Fruit fly (Drosophila melanogaster) whole organism, embryonic: ENCODE measurements around the gene CG12680.

Experiments
- Ada2b ChIP-seq: fragments of 200-800 bp; sonication (Bioruptor generic); IDR thresholded peaks from 2 replicates; pipeline ENCODE4 v1.3.6; 2022; ENCODE audit warnings: missing biosample characterization, missing genetic modification characterization
- Awh ChIP-seq: fragments of 200-800 bp; sonication (Bioruptor generic); IDR thresholded peaks from 2 replicates; pipeline ENCODE4, ENCODE4 v1.3.6; 2022; ENCODE audit warnings: missing biosample characterization, missing genetic modification characterization
- CG10147 ChIP-seq: fragments of 200-800 bp; sonication (Bioruptor generic); optimal IDR thresholded peaks from 2 replicates; lab custom pipeline; 2019; ENCODE audit warnings: missing biosample characterization, mild to moderate bottlenecking, missing genetic modification characterization, moderate library complexity
- CG10543 ChIP-seq: fragments of 200-800 bp; sonication (Bioruptor generic); optimal IDR thresholded peaks from 3 replicates; lab custom pipeline; 2017; ENCODE audit warnings: missing biosample characterization, mild to moderate bottlenecking, missing genetic modification characterization, moderate library complexity
- CG10959 ChIP-seq: fragments of 200-800 bp; sonication (Bioruptor generic); IDR thresholded peaks from 2 replicates; pipeline ENCODE4 v1.3.6; 2022; ENCODE audit warnings: missing biosample characterization, missing genetic modification characterization
- CG11247 ChIP-seq: fragments of 200-800 bp; sonication (Bioruptor generic); IDR thresholded peaks from 2 replicates; pipeline ENCODE4 v1.3.6; 2022; ENCODE audit warnings: missing biosample characterization, missing genetic modification characterization
- CG12236 ChIP-seq: fragments of 200-800 bp; sonication (Bioruptor generic); optimal IDR thresholded peaks from 2 replicates; lab custom pipeline; 2016; ENCODE audit warnings: missing biosample characterization, missing genetic modification characterization
- CG15011 ChIP-seq: fragments of 200-800 bp; sonication (Bioruptor generic); optimal IDR thresholded peaks from 3 replicates; lab custom pipeline; 2018; ENCODE audit warnings: missing biosample characterization, mild to moderate bottlenecking, missing genetic modification characterization
- CG1832 ChIP-seq: fragments of 200-800 bp; sonication (Bioruptor generic); optimal IDR thresholded peaks from 2 replicates; lab custom pipeline; 2017; ENCODE audit warnings: missing biosample characterization, mild to moderate bottlenecking, missing genetic modification characterization, inconsistent platforms
- CG2199 ChIP-seq: fragments of 200-800 bp; sonication (Bioruptor generic); IDR thresholded peaks from 3 replicates; pipeline ENCODE4 v1.3.6; 2022; ENCODE audit warnings: missing biosample characterization, missing genetic modification characterization
- CG3163 ChIP-seq: fragments of 200-800 bp; sonication (Bioruptor generic); optimal IDR thresholded peaks from 3 replicates; lab custom pipeline; 2016; ENCODE audit warnings: missing biosample characterization, missing genetic modification characterization
- CG34422 ChIP-seq: fragments of 200-800 bp; sonication (Bioruptor generic); IDR thresholded peaks from 3 replicates; pipeline ENCODE4 v1.3.6; 2022; ENCODE audit warnings: missing biosample characterization, missing genetic modification characterization
- CG42726 ChIP-seq: fragments of 200-800 bp; sonication (Bioruptor generic); IDR thresholded peaks from 2 replicates; pipeline ENCODE4 v1.3.6; 2022; ENCODE audit warnings: missing biosample characterization, missing genetic modification characterization; ENCODE audit not compliant: partially characterized antibody
- CG4617 ChIP-seq: fragments of 200-800 bp; sonication (Bioruptor generic); optimal IDR thresholded peaks from 3 replicates; lab custom pipeline; 2016; ENCODE audit warnings: missing biosample characterization, missing genetic modification characterization, borderline replicate concordance
- CG5245 ChIP-seq: fragments of 200-800 bp; sonication (Bioruptor generic); optimal IDR thresholded peaks from 3 replicates; lab custom pipeline; 2016; ENCODE audit warnings: missing biosample characterization, missing genetic modification characterization
- CG6254 ChIP-seq: fragments of 200-800 bp; sonication (Bioruptor generic); optimal IDR thresholded peaks from 3 replicates; lab custom pipeline; 2017; ENCODE audit warnings: mild to moderate bottlenecking, missing biosample characterization, missing genetic modification reagents, missing genetic modification characterization
- CG7987 ChIP-seq: fragments of 200-800 bp; sonication (Bioruptor generic); optimal IDR thresholded peaks from 2 replicates; lab custom pipeline; 2018; ENCODE audit warnings: missing biosample characterization, mild to moderate bottlenecking, missing genetic modification characterization, moderate library complexity
- CG8765 ChIP-seq: fragments of 200-800 bp; sonication (Bioruptor generic); IDR thresholded peaks from 2 replicates; pipeline ENCODE4 v1.3.6; 2022; ENCODE audit warnings: missing biosample characterization, missing genetic modification characterization
- CTCF ChIP-seq: fragments of 200-800 bp; sonication (Bioruptor generic); optimal IDR thresholded peaks from 2 replicates; lab custom pipeline; 2017; ENCODE audit warnings: missing biosample characterization, mild to moderate bottlenecking, missing genetic modification characterization, moderate library complexity
- Dad ChIP-seq: fragments of 200-800 bp; sonication (Bioruptor generic); optimal IDR thresholded peaks from 3 replicates; lab custom pipeline; 2016; ENCODE audit warnings: missing biosample characterization, missing genetic modification characterization
- Dip2 ChIP-seq: fragments of 200-800 bp; sonication (Bioruptor generic); IDR thresholded peaks from 2 replicates; pipeline ENCODE4 v1.3.6; 2022; ENCODE audit warnings: missing biosample characterization, missing genetic modification characterization
- H15 ChIP-seq: fragments of 200-800 bp; sonication (Bioruptor generic); IDR thresholded peaks from 3 replicates; pipeline ENCODE4 v1.3.6; 2022; ENCODE audit warnings: missing biosample characterization, missing genetic modification characterization
- HLH4C ChIP-seq: fragments of 200-800 bp; sonication (Bioruptor generic); IDR thresholded peaks from 3 replicates; pipeline ENCODE4 v1.3.6; 2022; ENCODE audit warnings: missing biosample characterization, missing genetic modification characterization; ENCODE audit not compliant: partially characterized antibody
- NC2β ChIP-seq: fragments of 200-800 bp; sonication (Bioruptor generic); optimal IDR thresholded peaks from 2 replicates; lab custom pipeline; 2016; ENCODE audit warnings: missing biosample characterization, missing genetic modification characterization
- Neu2 ChIP-seq: fragments of 200-800 bp; sonication (Bioruptor generic); optimal IDR thresholded peaks from 3 replicates; lab custom pipeline; 2016; ENCODE audit warnings: missing biosample characterization, missing genetic modification characterization, borderline replicate concordance
- Rx ChIP-seq: fragments of 200-800 bp; sonication (Bioruptor generic); IDR thresholded peaks from 2 replicates; pipeline ENCODE4 v1.3.6; 2022; ENCODE audit warnings: missing biosample characterization, missing genetic modification characterization
- Spps ChIP-seq: fragments of 200-800 bp; sonication (Bioruptor generic); optimal IDR thresholded peaks from 2 replicates; lab custom pipeline; 2018; ENCODE audit warnings: missing biosample characterization, mild to moderate bottlenecking, missing genetic modification characterization
- Sry-δ ChIP-seq: fragments of 200-800 bp; sonication (Bioruptor generic); optimal IDR thresholded peaks from 2 replicates; lab custom pipeline; 2016; ENCODE audit warnings: missing biosample characterization, missing genetic modification characterization
- Tbp ChIP-seq: fragments of >200 bp; optimal IDR thresholded peaks from 2 replicates; lab custom pipeline; 2018; ENCODE audit warnings: missing biosample characterization, missing genetic modification characterization
- al ChIP-seq: fragments of 200-800 bp; sonication (Bioruptor generic); IDR thresholded peaks from 2 replicates; pipeline ENCODE4 v1.3.6; 2022; ENCODE audit warnings: missing biosample characterization, missing genetic modification characterization
- ara ChIP-seq: fragments of 200-800 bp; sonication (Bioruptor generic); IDR thresholded peaks from 2 replicates; pipeline ENCODE4 v1.3.6; 2022; ENCODE audit warnings: missing biosample characterization, missing genetic modification characterization
- bab2 ChIP-seq: fragments of 200-800 bp; sonication (Bioruptor generic); optimal IDR thresholded peaks from 2 replicates; lab custom pipeline; 2016; ENCODE audit warnings: missing biosample characterization, missing genetic modification characterization
- br ChIP-seq: fragments of >200 bp; optimal IDR thresholded peaks from 2 replicates; lab custom pipeline; 2017
- cato ChIP-seq: fragments of 200-800 bp; sonication (Bioruptor generic); optimal IDR thresholded peaks from 2 replicates; lab custom pipeline; 2016; ENCODE audit warnings: missing biosample characterization, missing genetic modification characterization, borderline replicate concordance
- crc ChIP-seq: fragments of 200-800 bp; sonication (Bioruptor generic); optimal IDR thresholded peaks from 2 replicates; lab custom pipeline; 2016; ENCODE audit warnings: missing biosample characterization, missing genetic modification characterization
- dysf ChIP-seq: fragments of 200-800 bp; sonication (Bioruptor generic); IDR thresholded peaks from 3 replicates; pipeline ENCODE4 v1.3.6; 2022; ENCODE audit warnings: missing biosample characterization, missing genetic modification characterization
- ems ChIP-seq: fragments of 200-800 bp; sonication (Bioruptor generic); optimal IDR thresholded peaks from 3 replicates; lab custom pipeline; 2016; ENCODE audit warnings: missing biosample characterization, missing genetic modification characterization
- ewg ChIP-seq: fragments of 200-800 bp; sonication (Bioruptor generic); optimal IDR thresholded peaks from 3 replicates; lab custom pipeline; 2017; ENCODE audit warnings: mild to moderate bottlenecking, missing biosample characterization, missing genetic modification reagents, missing genetic modification characterization
- gfzf ChIP-seq: fragments of 200-800 bp; sonication (Bioruptor generic); optimal IDR thresholded peaks from 2 replicates; lab custom pipeline; 2016; ENCODE audit warnings: missing biosample characterization, mild to moderate bottlenecking, missing genetic modification characterization, moderate library complexity
- hkb ChIP-seq, 2 experiments: fragments of 200-800 bp in 1 of 2; fragments of >200 bp in 1 of 2; sonication (Bioruptor generic) in 1 of 2; IDR thresholded peaks in 1 of 2; optimal IDR thresholded peaks in 1 of 2; 2 replicates each; pipeline versions ENCODE4 v1.3.6 to Lab custom; 2017 to 2022; ENCODE audit warnings: missing biosample characterization in 1 of 2, missing genetic modification characterization in 1 of 2
- jigr1 ChIP-seq: fragments of 200-800 bp; sonication (Bioruptor generic); IDR thresholded peaks from 3 replicates; pipeline ENCODE4 v1.3.6; 2022; ENCODE audit warnings: missing biosample characterization, missing genetic modification characterization
- nau ChIP-seq: fragments of 200-800 bp; sonication (Bioruptor generic); optimal IDR thresholded peaks from 3 replicates; lab custom pipeline; 2017; ENCODE audit warnings: missing biosample characterization, mild to moderate bottlenecking, missing genetic modification characterization, missing genetic modification reagents
- sisA ChIP-seq: fragments of 200-800 bp; sonication (Bioruptor generic); IDR thresholded peaks from 2 replicates; pipeline ENCODE4 v1.3.6; 2022; ENCODE audit warnings: missing biosample characterization, missing genetic modification characterization
- stc ChIP-seq: fragments of 200-800 bp; sonication (Bioruptor generic); IDR thresholded peaks from 2 replicates; pipeline ENCODE4 v1.3.6; 2022; ENCODE audit warnings: missing biosample characterization, missing genetic modification characterization
- tgo ChIP-seq: fragments of 200-800 bp; sonication (Bioruptor generic); IDR thresholded peaks from 3 replicates; pipeline ENCODE4 v1.3.6; 2022; ENCODE audit warnings: missing biosample characterization, missing genetic modification characterization
- tin ChIP-seq: fragments of 200-800 bp; sonication (Bioruptor generic); optimal IDR thresholded peaks from 3 replicates; lab custom pipeline; 2016; ENCODE audit warnings: missing biosample characterization, missing genetic modification characterization
- trem ChIP-seq: fragments of 200-800 bp; optimal IDR thresholded peaks from 3 replicates; lab custom pipeline; 2019; ENCODE audit warnings: missing biosample characterization, mild to moderate bottlenecking, missing genetic modification characterization, moderate library complexity
- vnd ChIP-seq: fragments of 200-800 bp; sonication (Bioruptor generic); IDR thresholded peaks from 3 replicates; pipeline ENCODE4 v1.3.6; 2022; ENCODE audit warnings: missing biosample characterization, missing genetic modification characterization; ENCODE audit not compliant: partially characterized antibody
- zfh1 ChIP-seq: fragments of 200-800 bp; sonication (Bioruptor generic); IDR thresholded peaks from 3 replicates; pipeline ENCODE4 v1.3.6; 2022; ENCODE audit warnings: missing biosample characterization, missing genetic modification characterization

CG12680 gene

DNA sequence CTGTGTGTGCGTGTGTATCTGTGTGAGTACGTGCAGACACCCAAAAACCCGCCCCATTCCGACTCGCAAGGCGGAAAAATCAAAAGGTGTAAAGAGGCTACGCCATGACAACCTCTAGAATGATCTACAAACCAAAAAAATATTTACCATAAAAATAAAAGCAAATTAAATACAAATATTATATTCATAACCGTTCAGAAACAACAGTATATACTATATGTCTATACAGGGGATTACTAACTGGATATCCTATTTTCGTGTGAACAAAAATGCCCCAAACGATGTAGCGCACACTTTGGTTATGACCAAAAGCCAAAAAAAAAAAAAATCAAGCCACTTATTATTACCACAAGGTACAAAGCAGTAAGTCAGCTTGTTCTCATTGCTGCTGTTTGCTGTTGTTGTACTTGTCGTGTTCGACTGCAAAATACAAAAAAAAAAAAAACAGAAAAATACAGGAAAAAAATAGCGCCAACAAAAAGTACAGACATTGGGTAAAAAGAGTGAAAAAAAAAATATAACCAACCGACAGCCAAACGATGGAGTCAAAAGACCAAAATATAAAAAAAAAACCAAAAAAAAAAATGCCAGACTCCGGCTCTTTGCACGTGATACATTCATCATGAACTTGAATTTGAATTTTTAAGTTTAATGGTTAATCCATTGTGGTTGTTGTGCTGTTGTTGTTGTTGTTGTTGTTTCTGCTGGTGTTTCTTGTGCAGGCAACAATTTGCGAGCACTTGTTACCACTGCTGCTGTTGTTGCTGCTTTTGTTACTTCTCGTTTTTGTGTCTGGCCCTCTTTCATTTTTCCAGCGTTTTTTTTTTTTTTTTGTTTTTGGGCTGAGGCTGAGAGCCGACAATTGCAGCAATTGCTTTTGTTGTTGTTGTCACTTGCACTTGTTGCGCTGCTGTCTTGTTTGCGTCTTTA lies 44.5 kb downstream of the CG12680 start (continued):
- TF ChIP-seq Tbp: no peak
- no peak for TF ChIP-seq Neu2 (GFP tag; lab: Kevin White, UChicago)
- TF ChIP-seq Sry-δ: no peak
- no peak for TF ChIP-seq CG6254
- peak; percentile 74 for TF ChIP-seq stc (GFP tag; lab: Robert Waterston, UW)
- peak; percentile 80 for TF ChIP-seq al (GFP tag; lab: Robert Waterston, UW)
- TF ChIP-seq cato (GFP tag; lab: Kevin White, UChicago): no peak
- TF ChIP-seq H15 (GFP tag; lab: Robert Waterston, UW): peak; percentile 73; the same call in 2 of the 3 replicates
- no peak for TF ChIP-seq CG1832 (GFP tag; lab: Kevin White, UChicago)
- peak; percentile 42 for TF ChIP-seq bab2 (GFP tag; lab: Kevin White, UChicago)
- peak; percentile 2 for TF ChIP-seq crc (GFP tag; lab: Kevin White, UChicago)
- TF ChIP-seq CG5245 (GFP tag; lab: Kevin White, UChicago): peak; percentile 3
- TF ChIP-seq CG15011 (GFP tag; lab: Kevin White, UChicago): peak; percentile 13
- peak; percentile 88 for TF ChIP-seq dysf (GFP tag; lab: Robert Waterston, UW)
- no peak for TF ChIP-seq CG8765 (GFP tag; lab: Robert Waterston, UW)
- TF ChIP-seq CG34422: peak; percentile 60; the same call in 2 of the 3 replicates
- TF ChIP-seq tgo (GFP tag; lab: Robert Waterston, UW): peak; percentile 87
- TF ChIP-seq Ada2b (GFP tag; lab: Robert Waterston, UW): peak; percentile 80
- peak; percentile 30 for TF ChIP-seq ems (GFP tag; lab: Kevin White, UChicago)
- peak; percentile 13 for TF ChIP-seq tin (GFP tag; lab: Kevin White, UChicago)
- TF ChIP-seq CTCF (GFP tag; lab: Kevin White, UChicago): no peak
- TF ChIP-seq CG42726: no peak
- no peak for TF ChIP-seq Dip2 (GFP tag; lab: Robert Waterston, UW)
- 0 out of 2 replicates have a peak, but pooled peaks have one; percentile 18 for TF ChIP-seq Rx (GFP tag; lab: Robert Waterston, UW)
- TF ChIP-seq br: no peak
- no peak for TF ChIP-seq CG12236 (GFP tag; lab: Kevin White, UChicago)
- no peak for TF ChIP-seq HLH4C (GFP tag; lab: Robert Waterston, UW)
- no peak for TF ChIP-seq CG10543 (GFP tag; lab: Kevin White, UChicago)
- TF ChIP-seq CG2199 (GFP tag; lab: Robert Waterston, UW): no peak
- TF ChIP-seq CG10147 (GFP tag; lab: Kevin White, UChicago): peak; percentile 59
- peak; percentile 47; the same call in 1 of the 3 replicates for TF ChIP-seq jigr1 (GFP tag; lab: Robert Waterston, UW)
- TF ChIP-seq Awh (GFP tag; lab: Robert Waterston, UW): 0 out of 2 replicates have a peak, but pooled peaks have one; percentile 42
- TF ChIP-seq ara: peak; percentile 65
- no peak for TF ChIP-seq CG4617 (GFP tag; lab: Kevin White, UChicago)
- TF ChIP-seq gfzf (GFP tag; lab: Kevin White, UChicago): no peak
- peak; percentile 75; the same call in 2 of the 3 replicates for TF ChIP-seq zfh1
- no peak for TF ChIP-seq CG7987 (GFP tag; lab: Kevin White, UChicago)
- no peak for TF ChIP-seq trem
- TF ChIP-seq CG3163 (GFP tag; lab: Kevin White, UChicago): no peak
- TF ChIP-seq Spps: peak; percentile 9
- TF ChIP-seq CG11247 (GFP tag; lab: Robert Waterston, UW): no peak
- TF ChIP-seq ewg (GFP tag; lab: Kevin White, UChicago): peak; percentile 16
- TF ChIP-seq NC2β (GFP tag; lab: Kevin White, UChicago): no peak
- TF ChIP-seq hkb (optimal IDR thresholded peaks at IDR 0.05; lab: Kevin White, UChicago): no peak
- TF ChIP-seq hkb (GFP tag; IDR thresholded peaks at IDR 0.05; lab: Robert Waterston, UW): peak; percentile 87
- peak; percentile 65; the same call in 1 of the 2 replicates for TF ChIP-seq sisA (GFP tag; lab: Robert Waterston, UW)
- peak; percentile 19 for TF ChIP-seq Dad (GFP tag; lab: Kevin White, UChicago)
- TF ChIP-seq vnd: no peak
- peak; percentile 19 for TF ChIP-seq nau
- TF ChIP-seq CG10959 (GFP tag; lab: Robert Waterston, UW): no peak
